Fruit fly (Drosophila melanogaster): ENCODE measurements around the gene UQCR-C2.

DNA sequence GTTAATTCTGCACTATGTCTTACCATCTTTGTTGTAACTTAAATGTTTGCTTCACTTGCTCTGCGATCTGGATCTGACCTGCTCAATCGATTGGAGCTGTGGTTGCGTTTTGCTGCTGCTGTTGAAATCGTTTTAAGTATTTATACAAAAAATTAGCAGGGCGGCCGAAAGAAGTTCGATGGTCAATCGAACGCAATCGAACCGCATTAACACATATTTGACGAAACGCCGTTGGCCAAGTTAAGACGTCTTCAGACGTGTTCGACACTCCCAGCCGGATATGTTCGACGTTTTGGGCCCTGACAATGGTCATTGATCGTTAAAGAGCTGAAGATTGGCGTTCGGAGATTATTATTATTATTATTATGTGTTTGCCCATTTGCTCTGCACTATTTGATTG, 38.4 kb upstream of the UQCR-C2 start, which contains the start of gene CG13033:
- TF ChIP-seq N (GFP tag; optimal IDR thresholded peaks at IDR 0.05), result no peak
- no peak for TF ChIP-seq Dif (GFP tag; optimal IDR thresholded peaks at IDR 0.05; ENCODE audit: partially characterized antibody)
- TF ChIP-seq Hr78 (GFP tag; optimal IDR thresholded peaks at IDR 0.05), result no peak
- TF ChIP-seq psq (GFP tag; optimal IDR thresholded peaks at IDR 0.05), result no peak
- no peak for TF ChIP-seq Myc (optimal IDR thresholded peaks at IDR 0.05)
- TF ChIP-seq h (GFP tag; optimal IDR thresholded peaks at IDR 0.05), result no peak
- TF ChIP-seq pan (optimal IDR thresholded peaks at IDR 0.05), result no peak
- TF ChIP-seq tai (GFP tag; optimal IDR thresholded peaks at IDR 0.05), result no peak
- no peak for TF ChIP-seq brk (GFP tag; optimal IDR thresholded peaks at IDR 0.05)
- no peak for TF ChIP-seq Rel (GFP tag; optimal IDR thresholded peaks at IDR 0.05)
- TF ChIP-seq Rel (tag; optimal IDR thresholded peaks at IDR 0.05), result no peak
- TF ChIP-seq woc (GFP tag; optimal IDR thresholded peaks at IDR 0.05), result no peak
- TF ChIP-seq sage (GFP tag; optimal IDR thresholded peaks at IDR 0.05), result no peak
- TF ChIP-seq Dfd (GFP tag; optimal IDR thresholded peaks at IDR 0.05), result no peak
- no peak for TF ChIP-seq ey (GFP tag; optimal IDR thresholded peaks at IDR 0.05)

All from whole organism, wandering third instar larva.